Worm (Caenorhabditis elegans): ENCODE results near the gene mrp-4.

mrp-4 gene

ce11 chrX:9872554-9872953, 11.5 kb upstream of the mrp-4 start, which contains the start of gene R07B1.8:
Gene R07B1.8, minus strand, starts transcription at chrX:9872654.
- TF ChIP-seq nhr-237 (tag; optimal IDR thresholded peaks at IDR 0.05) (no peak), nhr-47 (tag; optimal IDR thresholded peaks at IDR 0.05) (no peak), alr-1 (tag; optimal IDR thresholded peaks at IDR 0.05; ENCODE audit: borderline replicate concordance) (no peak), C16A3.4 (tag; optimal IDR thresholded peaks at IDR 0.05) (no peak), nhr-77 (tag; optimal IDR thresholded peaks at IDR 0.05) (no peak), xbp-1 (tag; optimal IDR thresholded peaks at IDR 0.05) (no peak)

- no peak for TF ChIP-seq unc-30 (tag; optimal IDR thresholded peaks at IDR 0.05)
- no peak for TF ChIP-seq C04F5.9 (tag; optimal IDR thresholded peaks at IDR 0.05)
- no peak for TF ChIP-seq efl-1 (optimal IDR thresholded peaks at IDR 0.05)
- TF ChIP-seq efl-1 (GFP tag; optimal IDR thresholded peaks at IDR 0.05 in 1 of 2), result peak in 1 of 2 experiments; percentile 11
- no peak for TF ChIP-seq sox-4 (tag; optimal IDR thresholded peaks at IDR 0.05)
- no peak for TF ChIP-seq hlh-17 (GFP tag; optimal IDR thresholded peaks at IDR 0.05; ENCODE audit: borderline replicate concordance)
These were observed 7.0 kb upstream of the mrp-4 start, which contains the start of gene R07B1.9 for ce11 chrX:9877117-9877516. Gene R07B1.9, plus strand, starts transcription at chrX:9877417.

- TF ChIP-seq ceh-90 (tag; optimal IDR thresholded peaks at IDR 0.05) (no peak), nhr-28 (tag; optimal IDR thresholded peaks at IDR 0.05) (no peak), aha-1 (tag; optimal IDR thresholded peaks at IDR 0.05) (no peak), elt-2 (tag; optimal IDR thresholded peaks at IDR 0.05) (no peak), nhr-237 (tag; optimal IDR thresholded peaks at IDR 0.05) (no peak), lin-15B (tag; optimal IDR thresholded peaks at IDR 0.05) (no peak), ets-5 (GFP tag; IDR thresholded peaks at IDR 0.05) (no peak), ceh-8 (GFP tag; optimal IDR thresholded peaks at IDR 0.05) (no peak), pag-3 (tag; optimal IDR thresholded peaks at IDR 0.05; ENCODE audit: borderline replicate concordance, insufficient read depth) (no peak), unc-62 (GFP tag; optimal IDR thresholded peaks at IDR 0.05) (no peak), C16A3.4 (tag; optimal IDR thresholded peaks at IDR 0.05) (no peak)
These were observed 2.0 kb upstream of the mrp-4 start, which contains the start of gene glo-1 for ce11 chrX:9882112-9882511. Gene glo-1, minus strand, starts transcription at chrX:9882212.

ce11 chrX:9882572-9882971, 1.5 kb upstream of the mrp-4 start:
- TF ChIP-seq unc-62 (GFP tag; optimal IDR thresholded peaks at IDR 0.05) (no peak), efl-1 (optimal IDR thresholded peaks at IDR 0.05) (no peak), efl-1 (GFP tag; optimal IDR thresholded peaks at IDR 0.05 in 1 of 2) (peak in 1 of 2 experiments; percentile 62), mef-2 (tag; optimal IDR thresholded peaks at IDR 0.05) (no peak), sox-4 (tag; optimal IDR thresholded peaks at IDR 0.05) (no peak), lir-3 (tag; optimal IDR thresholded peaks at IDR 0.05; ENCODE audit: poor library complexity) (no peak), ceh-90 (tag; optimal IDR thresholded peaks at IDR 0.05) (no peak), lin-15B (tag; optimal IDR thresholded peaks at IDR 0.05) (no peak), vab-15 (tag; optimal IDR thresholded peaks at IDR 0.05) (no peak), elt-2 (tag; optimal IDR thresholded peaks at IDR 0.05) (peak; percentile 55), tlp-1 (tag; optimal IDR thresholded peaks at IDR 0.05) (no peak), nhr-20 (tag; optimal IDR thresholded peaks at IDR 0.05) (no peak), C16A3.4 (tag; optimal IDR thresholded peaks at IDR 0.05) (no peak), swsn-7 (tag; optimal IDR thresholded peaks at IDR 0.05) (no peak), egl-13 (tag; optimal IDR thresholded peaks at IDR 0.05) (no peak), snu-23 (GFP tag; optimal IDR thresholded peaks at IDR 0.05) (no peak)

ce11 chrX:9892323-9892722, 8.2 kb downstream of the mrp-4 start, which contains the start of gene F21G4.1:
Gene F21G4.1, minus strand, starts transcription at chrX:9892328.
- TF ChIP-seq snu-23 (GFP tag; optimal IDR thresholded peaks at IDR 0.05), result no peak
- TF ChIP-seq lin-14 (GFP tag; optimal IDR thresholded peaks at IDR 0.05), result peak; percentile 13
- peak; percentile 13 for TF ChIP-seq elt-2 (tag; optimal IDR thresholded peaks at IDR 0.05)

- TF ChIP-seq lin-14 (GFP tag; optimal IDR thresholded peaks at IDR 0.05), result peak; percentile 59
- peak; percentile 73 for TF ChIP-seq nhr-85 (tag)
- TF ChIP-seq blmp-1 (tag; optimal IDR thresholded peaks at IDR 0.05), result peak; percentile 87
- TF ChIP-seq dpl-1 (GFP tag; optimal IDR thresholded peaks at IDR 0.05), result no peak
- TF ChIP-seq C34B4.2 (tag; optimal IDR thresholded peaks at IDR 0.05), result no peak
- no peak for TF ChIP-seq pax-3 (tag; optimal IDR thresholded peaks at IDR 0.05)
- TF ChIP-seq nhr-11 (tag; optimal IDR thresholded peaks at IDR 0.05), result no peak
- TF ChIP-seq rnt-1 (tag; optimal IDR thresholded peaks at IDR 0.05), result no peak
- no peak for TF ChIP-seq tlp-1 (tag; optimal IDR thresholded peaks at IDR 0.05)
- TF ChIP-seq ces-1 (GFP tag; optimal IDR thresholded peaks at IDR 0.05), result no peak
- TF ChIP-seq lin-15B (tag; optimal IDR thresholded peaks at IDR 0.05), result no peak
These were observed 9.0 kb downstream of the mrp-4 start for ce11 chrX:9893069-9893468.
